Fruit fly (Drosophila melanogaster) whole organism, embryonic: ENCODE measurements around the gene Uck.

ENCODE experiments used
- ATbp ChIP-seq: fragments of 200-800 bp; sonication (Bioruptor generic); optimal IDR thresholded peaks from 2 replicates; lab custom pipeline; 2017; ENCODE audit warnings: missing biosample characterization, mild to moderate bottlenecking, missing genetic modification characterization, missing genetic modification reagents
- Blimp-1 ChIP-seq: fragments of 200-800 bp; sonication (Bioruptor generic); optimal IDR thresholded peaks from 3 replicates; lab custom pipeline; 2018; ENCODE audit warnings: missing biosample characterization, missing genetic modification characterization, mild to moderate bottlenecking, moderate library complexity, missing genetic modification reagents
- CG10274 ChIP-seq: fragments of 200-800 bp; sonication (Bioruptor generic); optimal IDR thresholded peaks from 3 replicates; lab custom pipeline; 2017; ENCODE audit warnings: missing biosample characterization, mild to moderate bottlenecking, missing genetic modification characterization
- CG11085 ChIP-seq: fragments of 200-800 bp; sonication (Bioruptor generic); IDR thresholded peaks from 2 replicates; pipeline ENCODE4 v1.3.6; 2022; ENCODE audit warnings: missing biosample characterization, missing genetic modification characterization
- CG11247 ChIP-seq: fragments of 200-800 bp; sonication (Bioruptor generic); IDR thresholded peaks from 2 replicates; pipeline ENCODE4 v1.3.6; 2022; ENCODE audit warnings: missing biosample characterization, missing genetic modification characterization
- CG12071 ChIP-seq: fragments of 200-800 bp; sonication (Bioruptor generic); optimal IDR thresholded peaks from 3 replicates; lab custom pipeline; 2018; ENCODE audit warnings: missing biosample characterization, mild to moderate bottlenecking, missing genetic modification characterization
- CG12104 ChIP-seq: fragments of 200-800 bp; sonication (Bioruptor generic); optimal IDR thresholded peaks from 3 replicates; lab custom pipeline; 2016; ENCODE audit warnings: missing biosample characterization, missing genetic modification characterization
- CG13123 ChIP-seq: fragments of 200-800 bp; sonication (Bioruptor generic); optimal IDR thresholded peaks from 2 replicates; lab custom pipeline; 2016; ENCODE audit warnings: missing biosample characterization, missing genetic modification characterization
- CG14050 ChIP-seq: fragments of 200-800 bp; sonication (Bioruptor generic); IDR thresholded peaks from 3 replicates; pipeline ENCODE4 v1.3.6; 2022; ENCODE audit warnings: missing biosample characterization, missing genetic modification characterization
- CG18764 ChIP-seq: fragments of 200-800 bp; sonication (Bioruptor generic); optimal IDR thresholded peaks from 3 replicates; lab custom pipeline; 2016; ENCODE audit warnings: missing biosample characterization, missing genetic modification characterization
- CG2120 ChIP-seq: fragments of 200-800 bp; sonication (Bioruptor generic); optimal IDR thresholded peaks from 3 replicates; lab custom pipeline; 2016; ENCODE audit warnings: missing biosample characterization, missing genetic modification characterization
- CG3065 ChIP-seq: fragments of 200-800 bp; sonication (Bioruptor generic); optimal IDR thresholded peaks from 2 replicates; lab custom pipeline; 2016; ENCODE audit warnings: missing biosample characterization, missing genetic modification characterization
- CG31365 ChIP-seq: fragments of 200-800 bp; sonication (Bioruptor generic); optimal IDR thresholded peaks from 2 replicates; lab custom pipeline; 2018; ENCODE audit warnings: missing biosample characterization, mild to moderate bottlenecking, missing genetic modification characterization
- CG3163 ChIP-seq: fragments of 200-800 bp; sonication (Bioruptor generic); optimal IDR thresholded peaks from 3 replicates; lab custom pipeline; 2016; ENCODE audit warnings: missing biosample characterization, missing genetic modification characterization
- CG34422 ChIP-seq: fragments of 200-800 bp; sonication (Bioruptor generic); IDR thresholded peaks from 3 replicates; pipeline ENCODE4 v1.3.6; 2022; ENCODE audit warnings: missing biosample characterization, missing genetic modification characterization
- CG3847 ChIP-seq: fragments of 200-800 bp; sonication (Bioruptor generic); IDR thresholded peaks from 2 replicates; pipeline ENCODE4 v1.3.6; 2022; ENCODE audit warnings: missing biosample characterization, missing genetic modification characterization
- CG7963 ChIP-seq: fragments of 200-800 bp; sonication (Bioruptor generic); IDR thresholded peaks from 3 replicates; pipeline ENCODE4 v1.3.6; 2022; ENCODE audit warnings: missing biosample characterization, missing genetic modification characterization; ENCODE audit not compliant: partially characterized antibody
- Deaf1 ChIP-seq: fragments of 200-800 bp; optimal IDR thresholded peaks from 3 replicates; lab custom pipeline; 2019; ENCODE audit warnings: missing biosample characterization, mild to moderate bottlenecking, missing genetic modification characterization, moderate library complexity
- Dp ChIP-seq: fragments of 200-800 bp; sonication (Bioruptor generic); optimal IDR thresholded peaks from 2 replicates; lab custom pipeline; 2018; ENCODE audit warnings: missing biosample characterization, mild to moderate bottlenecking, missing genetic modification characterization, moderate library complexity
- Elba2 ChIP-seq: fragments of 200-800 bp; sonication (Bioruptor generic); optimal IDR thresholded peaks from 3 replicates; lab custom pipeline; 2016; ENCODE audit warnings: missing biosample characterization, missing genetic modification characterization
- Gsc ChIP-seq: fragments of 200-800 bp; sonication (Bioruptor generic); IDR thresholded peaks from 2 replicates; pipeline ENCODE4 v1.3.6; 2022; ENCODE audit warnings: missing biosample characterization, missing genetic modification characterization
- HLH4C ChIP-seq: fragments of 200-800 bp; sonication (Bioruptor generic); IDR thresholded peaks from 3 replicates; pipeline ENCODE4 v1.3.6; 2022; ENCODE audit warnings: missing biosample characterization, missing genetic modification characterization; ENCODE audit not compliant: partially characterized antibody
- Hr78 ChIP-seq, 2 experiments: fragments of 200-800 bp in 1 of 2; fragments of >200 bp in 1 of 2; sonication (Bioruptor generic) in 1 of 2; optimal IDR thresholded peaks; 2 replicates each; lab custom pipeline; 2017 to 2019; ENCODE audit warnings: missing biosample characterization in 2 of 2, missing genetic modification characterization in 2 of 2, mild to moderate bottlenecking in 1 of 2, moderate library complexity in 1 of 2
- Myb ChIP-seq: fragments of 200-800 bp; sonication (Bioruptor generic); optimal IDR thresholded peaks from 2 replicates; lab custom pipeline; 2016; ENCODE audit warnings: missing biosample characterization, missing genetic modification characterization
- Neu2 ChIP-seq: fragments of 200-800 bp; sonication (Bioruptor generic); optimal IDR thresholded peaks from 3 replicates; lab custom pipeline; 2016; ENCODE audit warnings: missing biosample characterization, missing genetic modification characterization, borderline replicate concordance
- Optix ChIP-seq: fragments of 200-800 bp; sonication (Bioruptor generic); IDR thresholded peaks from 3 replicates; pipeline ENCODE4 v1.3.6; 2022; ENCODE audit warnings: missing biosample characterization, missing genetic modification characterization
- Sry-β ChIP-seq: fragments of 200-800 bp; sonication (Bioruptor generic); optimal IDR thresholded peaks from 2 replicates; lab custom pipeline; 2018; ENCODE audit warnings: missing biosample characterization, mild to moderate bottlenecking, missing genetic modification characterization, moderate library complexity
- Tbp ChIP-seq: fragments of >200 bp; optimal IDR thresholded peaks from 2 replicates; lab custom pipeline; 2018; ENCODE audit warnings: missing biosample characterization, missing genetic modification characterization
- Xrp1 ChIP-seq: fragments of 200-800 bp; sonication (Bioruptor generic); IDR thresholded peaks from 2 replicates; pipeline ENCODE4 v1.3.6; 2022; ENCODE audit warnings: missing biosample characterization, missing genetic modification characterization
- amos ChIP-seq: fragments of 200-800 bp; sonication (Bioruptor generic); IDR thresholded peaks from 2 replicates; pipeline ENCODE4 v1.3.6; 2022; ENCODE audit warnings: missing biosample characterization, missing genetic modification characterization; ENCODE audit not compliant: partially characterized antibody
- ap ChIP-seq: fragments of 200-800 bp; sonication (Bioruptor generic); IDR thresholded peaks from 2 replicates; pipeline ENCODE4 v1.3.6; 2022; ENCODE audit warnings: missing biosample characterization, missing genetic modification characterization
- bigmax ChIP-seq: fragments of 200-800 bp; sonication (Bioruptor generic); optimal IDR thresholded peaks from 2 replicates; lab custom pipeline; 2018; ENCODE audit warnings: missing biosample characterization, mild to moderate bottlenecking, missing genetic modification characterization
- cad ChIP-seq: fragments of >200 bp; optimal IDR thresholded peaks from 2 replicates; lab custom pipeline; 2017; ENCODE audit warnings: missing biosample characterization, missing genetic modification characterization
- chn ChIP-seq: fragments of 200-800 bp; sonication (Bioruptor generic); optimal IDR thresholded peaks from 2 replicates; lab custom pipeline; 2016; ENCODE audit warnings: missing biosample characterization, missing genetic modification characterization
- cwo ChIP-seq: fragments of 200-800 bp; sonication (Bioruptor generic); optimal IDR thresholded peaks from 3 replicates; lab custom pipeline; 2017; ENCODE audit warnings: missing biosample characterization, missing genetic modification characterization, mild to moderate bottlenecking, moderate library complexity, missing genetic modification reagents
- ham ChIP-seq: fragments of 200-800 bp; sonication (Bioruptor generic); IDR thresholded peaks from 2 replicates; pipeline ENCODE4 v1.3.6; 2022; ENCODE audit warnings: missing biosample characterization, missing genetic modification characterization
- hb ChIP-seq: fragments of 200-800 bp; sonication (Bioruptor generic); IDR thresholded peaks from 3 replicates; pipeline ENCODE4 v1.3.6; 2022; ENCODE audit warnings: missing biosample characterization, missing genetic modification characterization; ENCODE audit not compliant: partially characterized antibody
- hbn ChIP-seq: fragments of 200-800 bp; sonication (Bioruptor generic); IDR thresholded peaks from 2 replicates; pipeline ENCODE4 v1.3.6; 2022; ENCODE audit warnings: missing biosample characterization, missing genetic modification characterization; ENCODE audit not compliant: partially characterized antibody
- jumu ChIP-seq: fragments of 200-800 bp; sonication (Bioruptor generic); optimal IDR thresholded peaks from 3 replicates; lab custom pipeline; 2016; ENCODE audit warnings: missing biosample characterization, missing genetic modification characterization
- lmd ChIP-seq: fragments of 200-800 bp; sonication (Bioruptor generic); IDR thresholded peaks from 2 replicates; pipeline ENCODE4 v1.3.6; 2022; ENCODE audit warnings: missing biosample characterization, missing genetic modification characterization
- org-1 ChIP-seq: fragments of 200-800 bp; sonication (Bioruptor generic); optimal IDR thresholded peaks from 2 replicates; lab custom pipeline; 2017; ENCODE audit warnings: missing biosample characterization, missing genetic modification characterization
- otp ChIP-seq: fragments of 200-800 bp; sonication (Bioruptor generic); IDR thresholded peaks from 3 replicates; pipeline ENCODE4, ENCODE4 v1.3.6; 2022; ENCODE audit warnings: missing biosample characterization, missing genetic modification characterization
- pb ChIP-seq: fragments of 200-800 bp; sonication (Bioruptor generic); optimal IDR thresholded peaks from 3 replicates; lab custom pipeline; 2016; ENCODE audit warnings: missing biosample characterization, missing genetic modification characterization
- phol ChIP-seq: fragments of 200-800 bp; sonication (Bioruptor generic); optimal IDR thresholded peaks from 3 replicates; lab custom pipeline; 2018; ENCODE audit warnings: missing biosample characterization, mild to moderate bottlenecking, missing genetic modification characterization, moderate library complexity
- pnt ChIP-seq: fragments of 200-800 bp; sonication (Bioruptor generic); optimal IDR thresholded peaks from 3 replicates; lab custom pipeline; 2016; ENCODE audit warnings: missing biosample characterization, missing genetic modification characterization
- pum ChIP-seq: fragments of 200-800 bp; sonication (Bioruptor generic); optimal IDR thresholded peaks from 2 replicates; lab custom pipeline; 2016; ENCODE audit warnings: missing biosample characterization, missing genetic modification characterization
- ranshi ChIP-seq: fragments of 200-800 bp; sonication (Bioruptor generic); IDR thresholded peaks from 2 replicates; pipeline ENCODE4 v1.3.6; 2022; ENCODE audit warnings: missing biosample characterization, missing genetic modification characterization
- repo ChIP-seq: fragments of 200-800 bp; sonication (Bioruptor generic); optimal IDR thresholded peaks from 2 replicates; lab custom pipeline; 2016; ENCODE audit warnings: missing biosample characterization, missing genetic modification characterization
- zen ChIP-seq: fragments of 200-800 bp; sonication (Bioruptor generic); optimal IDR thresholded peaks from 3 replicates; lab custom pipeline; 2018; ENCODE audit warnings: missing biosample characterization, mild to moderate bottlenecking, missing genetic modification characterization, moderate library complexity

The Uck gene

DNA sequence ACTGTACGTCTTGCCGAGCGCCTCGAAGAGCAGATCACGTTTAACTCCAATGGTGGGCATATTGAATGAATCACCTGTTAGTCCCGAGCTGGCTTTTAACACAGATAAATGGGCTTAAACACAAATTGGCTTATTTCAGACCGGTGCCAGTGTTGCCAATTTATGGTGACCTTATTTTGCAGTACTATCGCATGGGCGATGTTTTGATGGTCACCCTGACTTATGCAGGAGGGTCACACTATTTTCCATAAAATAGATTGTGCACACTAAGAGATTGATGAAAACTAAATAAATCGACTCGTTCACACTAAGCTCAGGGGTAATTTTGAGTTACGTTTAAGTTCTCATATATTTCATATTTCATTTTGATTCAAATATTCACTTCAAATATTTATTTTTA lies 37.5 kb upstream of the Uck start, which contains the start of gene beta-PheRS (continued):
- no peak for TF ChIP-seq CG12104
- TF ChIP-seq CG7963 (GFP tag; lab: Robert Waterston, UW), result peak; percentile 91
- no peak for TF ChIP-seq CG18764 (GFP tag; lab: Kevin White, UChicago)
- peak; percentile 30; the same call in 1 of the 2 replicates for TF ChIP-seq lmd
- TF ChIP-seq Blimp-1, result no peak
- TF ChIP-seq Deaf1 (tag; lab: Kevin White, UChicago), result no peak
- peak; percentile 57 for TF ChIP-seq repo
- 0 out of 2 replicates have a peak, but pooled peaks have one; percentile 27 for TF ChIP-seq Xrp1
- TF ChIP-seq CG13123 (GFP tag; lab: Kevin White, UChicago), result no peak
- peak; percentile 75 for TF ChIP-seq CG2120 (GFP tag; lab: Kevin White, UChicago)

DNA sequence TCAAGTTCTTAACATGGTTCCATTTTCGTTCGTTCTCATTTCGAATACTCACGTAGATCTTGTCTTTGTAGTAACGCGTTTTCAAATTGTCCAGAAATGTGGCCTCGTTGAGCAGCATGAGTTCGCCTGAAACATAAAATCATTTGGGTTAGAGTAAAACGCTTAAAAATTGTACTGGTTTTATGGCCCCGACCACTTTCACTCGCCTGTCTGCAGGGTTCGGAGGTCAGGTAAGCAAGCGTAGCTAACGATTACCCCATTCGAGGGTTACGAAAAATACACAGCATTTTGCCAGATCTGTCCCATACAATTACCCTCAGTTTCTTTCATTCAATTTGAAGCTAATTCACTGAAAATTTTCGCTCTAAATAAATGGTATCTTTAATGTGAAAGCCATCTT lies 31.6 kb upstream of the Uck start:
- TF ChIP-seq CG14050 (GFP tag; lab: Robert Waterston, UW) (no peak), pnt (GFP tag; lab: Kevin White, UChicago) (no peak), CG12071 (no peak), cad (GFP tag; lab: Kevin White, UChicago) (peak; percentile 93), Myb (GFP tag; lab: Kevin White, UChicago) (no peak), cwo (GFP tag; lab: Kevin White, UChicago) (no peak), HLH4C (GFP tag; lab: Robert Waterston, UW) (no peak), Hr78 (GFP tag; optimal IDR thresholded peaks at IDR 0.05; lab: Kevin White, UChicago) (peak in 1 of 2 experiments; percentile 49), Dp (GFP tag; lab: Kevin White, UChicago) (no peak), CG31365 (tag; lab: Kevin White, UChicago) (no peak), CG3163 (GFP tag; lab: Kevin White, UChicago) (no peak), Elba2 (peak; percentile 31), hb (GFP tag; lab: Robert Waterston, UW) (no peak), CG3065 (no peak), ap (no peak), Gsc (GFP tag; lab: Robert Waterston, UW) (no peak), CG11085 (no peak), zen (peak; percentile 60)
- TF ChIP-seq, all 482 proteins: peak for 4

DNA sequence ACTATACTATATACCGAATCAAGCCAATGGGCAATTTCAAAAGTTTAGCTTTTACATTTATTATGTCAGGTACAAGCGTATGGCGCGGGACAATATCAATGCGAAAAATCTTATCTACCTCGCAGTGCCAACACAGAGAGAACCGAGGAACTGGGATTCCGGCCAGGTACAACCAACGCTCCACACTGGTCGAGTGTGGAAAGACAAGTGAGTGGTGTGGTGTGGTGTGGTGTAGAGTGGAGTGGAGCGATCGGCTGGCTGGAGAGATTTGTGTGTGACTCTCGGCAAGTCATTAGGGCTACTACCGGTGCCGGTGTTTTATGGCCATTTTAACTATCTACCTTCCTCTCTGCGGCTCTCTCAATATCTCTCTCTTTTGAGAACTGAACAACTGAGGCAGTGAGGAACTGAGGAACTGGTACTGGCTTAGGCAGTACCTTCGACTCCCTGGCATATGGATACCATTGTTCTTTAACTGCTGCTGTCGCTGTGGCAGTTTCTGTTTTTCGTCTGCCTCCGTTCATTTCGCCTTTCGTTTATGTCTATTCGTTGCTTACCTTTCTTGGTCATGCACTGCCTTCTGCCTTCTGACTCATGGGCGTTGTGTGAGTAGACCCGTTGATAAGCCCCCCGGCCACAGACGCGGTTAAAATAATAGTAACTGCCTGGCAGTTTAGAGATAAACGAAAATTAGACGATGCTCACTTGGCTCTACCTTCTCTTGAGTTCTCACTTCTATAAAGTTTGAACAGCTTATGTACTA lies 30.5 kb upstream of the Uck start:
- TF ChIP-seq org-1 (GFP tag; lab: Kevin White, UChicago), result peak; percentile 92
- no peak for TF ChIP-seq CG3163 (GFP tag; lab: Kevin White, UChicago)
- TF ChIP-seq CG3847 (GFP tag; lab: Robert Waterston, UW), result peak; percentile 82
- TF ChIP-seq hbn, result no peak
- peak; percentile 82 for TF ChIP-seq pum
- TF ChIP-seq amos, result no peak
- TF ChIP-seq Sry-β, result peak; percentile 37
- no peak for TF ChIP-seq Tbp (GFP tag; lab: Kevin White, UChicago)
- peak; percentile 92 for TF ChIP-seq ranshi
- TF ChIP-seq otp, result peak; percentile 91
- no peak for TF ChIP-seq ham
- peak; percentile 74 for TF ChIP-seq Optix
- TF ChIP-seq ATbp (GFP tag; lab: Kevin White, UChicago), result peak; percentile 89
- TF ChIP-seq CG34422 (GFP tag; lab: Robert Waterston, UW), result peak; percentile 85
- peak; percentile 87 for TF ChIP-seq chn (GFP tag; lab: Kevin White, UChicago)
- TF ChIP-seq pb (GFP tag; lab: Kevin White, UChicago), result peak; percentile 78
- peak; percentile 86 for TF ChIP-seq phol (tag; lab: Kevin White, UChicago)
- TF ChIP-seq Neu2, result peak; percentile 76
- peak; percentile 30 for TF ChIP-seq bigmax (GFP tag; lab: Kevin White, UChicago)
- peak; percentile 83 for TF ChIP-seq CG10274 (GFP tag; lab: Kevin White, UChicago)
- peak; percentile 88 for TF ChIP-seq jumu
- peak; percentile 87 for TF ChIP-seq CG11247 (GFP tag; lab: Robert Waterston, UW)
